Worm (Caenorhabditis elegans): ENCODE results near the gene ugt-45.

The ugt-45 gene

ce11 chrIV:3725845-3726244, 25.1 kb downstream of the ugt-45 start, which contains the start of gene smgl-2 (continued):
- TF ChIP-seq egl-43 (GFP tag; IDR thresholded peaks at IDR 0.05) (no peak), unc-62 (GFP tag; optimal IDR thresholded peaks at IDR 0.05 in 1 of 2) (no peak), unc-62 (tag; optimal IDR thresholded peaks at IDR 0.05) (no peak), nhr-28 (tag; optimal IDR thresholded peaks at IDR 0.05) (peak; percentile 32), nhr-111 (GFP tag; optimal IDR thresholded peaks at IDR 0.05) (no peak), mep-1 (tag; optimal IDR thresholded peaks at IDR 0.05) (peak; percentile 54), zfp-3 (GFP tag; conservative IDR thresholded peaks at IDR 0.05) (no peak)

ce11 chrIV:3725361-3725760, 25.5 kb downstream of the ugt-45 start, which contains the start of gene Y37E11AM.2:
TSS of gene Y37E11AM.2 (minus strand) at chrIV:3725461.
- no peak for TF ChIP-seq egl-43 (GFP tag; IDR thresholded peaks at IDR 0.05)
- no peak for TF ChIP-seq ztf-11 (tag; optimal IDR thresholded peaks at IDR 0.05)
- TF ChIP-seq Y105C5A.15 (GFP tag; IDR thresholded peaks at IDR 0.05) = no peak
- TF ChIP-seq dmd-6 (GFP tag; IDR thresholded peaks at IDR 0.05) = no peak

ce11 chrIV:3722690-3723089, 28.2 kb downstream of the ugt-45 start, which contains the start of gene Y37E11AM.4:
TSS of gene Y37E11AM.4 (minus strand) at chrIV:3722790.
- no peak for TF ChIP-seq mep-1 (tag; optimal IDR thresholded peaks at IDR 0.05)

- TF ChIP-seq dmd-6 (GFP tag; IDR thresholded peaks at IDR 0.05) (0 out of 2 replicates have a peak, but pooled peaks have one; percentile 15), pqm-1 (tag; optimal IDR thresholded peaks at IDR 0.05) (peak; percentile 20), nhr-28 (tag; optimal IDR thresholded peaks at IDR 0.05) (peak; percentile 16), daf-16 (GFP tag; optimal IDR thresholded peaks at IDR 0.05) (no peak), daf-16 (tag; optimal IDR thresholded peaks at IDR 0.05) (peak; percentile 57), dve-1 (tag; optimal IDR thresholded peaks at IDR 0.05; ENCODE audit: insufficient read depth) (peak; percentile 32), lin-13 (GFP tag; optimal IDR thresholded peaks at IDR 0.05) (no peak), nhr-102 (tag; optimal IDR thresholded peaks at IDR 0.05) (no peak)
Observed at ce11 chrIV:3721973-3722372, 28.9 kb downstream of the ugt-45 start.

ce11 chrIV:3720644-3721043, 30.3 kb downstream of the ugt-45 start:
- TF ChIP-seq egl-43 (GFP tag; IDR thresholded peaks at IDR 0.05) = no peak
- TF ChIP-seq lir-3 (tag; optimal IDR thresholded peaks at IDR 0.05) = no peak
- TF ChIP-seq ceh-20 (GFP tag; IDR thresholded peaks at IDR 0.05) = no peak
- TF ChIP-seq nhr-28 (tag; optimal IDR thresholded peaks at IDR 0.05) = peak; percentile 30
- no peak for TF ChIP-seq lin-13 (GFP tag; optimal IDR thresholded peaks at IDR 0.05)
- TF ChIP-seq daf-16 (GFP tag; optimal IDR thresholded peaks at IDR 0.05) = no peak
- TF ChIP-seq daf-16 (tag; optimal IDR thresholded peaks at IDR 0.05) = peak; percentile 34
- no peak for TF ChIP-seq Y75B8A.6 (GFP tag; IDR thresholded peaks at IDR 0.05)
- no peak for TF ChIP-seq skn-1 (tag; optimal IDR thresholded peaks at IDR 0.05)
- no peak for TF ChIP-seq ctbp-1 (GFP tag; IDR thresholded peaks at IDR 0.05)

- TF ChIP-seq nhr-102 (tag; optimal IDR thresholded peaks at IDR 0.05) (no peak), tra-1 (GFP tag; IDR thresholded peaks at IDR 0.05) (no peak), zag-1 (tag; optimal IDR thresholded peaks at IDR 0.05) (no peak), ZK337.2 (GFP tag; IDR thresholded peaks at IDR 0.05) (no peak), ztf-11 (tag; optimal IDR thresholded peaks at IDR 0.05) (no peak), dmd-9 (GFP tag; IDR thresholded peaks at IDR 0.05) (no peak), snpc-4 (tag; optimal IDR thresholded peaks at IDR 0.05) (no peak), madf-9 (GFP tag; conservative IDR thresholded peaks at IDR 0.05) (no peak), lir-3 (tag; optimal IDR thresholded peaks at IDR 0.05) (no peak), daf-8 (GFP tag; IDR thresholded peaks at IDR 0.05) (no peak), aha-1 (tag) (no peak), attf-4 (tag; optimal IDR thresholded peaks at IDR 0.05) (no peak), mxl-2 (GFP tag; conservative IDR thresholded peaks at IDR 0.05) (no peak), zfp-3 (GFP tag; conservative IDR thresholded peaks at IDR 0.05) (no peak)
Observed at ce11 chrIV:3719057-3719456, 31.8 kb downstream of the ugt-45 start, which contains the start of gene Y37E11AM.3. TSS of gene Y37E11AM.3 (minus strand) at chrIV:3719157.

Measured in whole organism, L4 larva.